Worm (Caenorhabditis elegans) whole organism, L1 larva: ENCODE results near the gene lgc-10.

Experiments used
- aha-1 ChIP-seq: fragments of 150-350 bp; optimal IDR thresholded peaks from 2 replicates; lab custom pipeline; 2014; ENCODE audit warnings: missing biosample characterization, missing genetic modification characterization
- aly-2 ChIP-seq: fragments of 150-350 bp; optimal IDR thresholded peaks from 2 replicates; lab custom pipeline; 2014; ENCODE audit warnings: missing biosample characterization, missing genetic modification characterization
- blmp-1 ChIP-seq: fragments of 150-350 bp; optimal IDR thresholded peaks from 2 replicates; lab custom pipeline; 2014; ENCODE audit warnings: missing biosample characterization, missing genetic modification characterization
- ceh-63 ChIP-seq: fragments of 200-800 bp; sonication (Bioruptor generic); optimal IDR thresholded peaks from 2 replicates; lab custom pipeline; 2018; ENCODE audit warnings: mild to moderate bottlenecking, missing genetic modification characterization, missing compliant biosample characterization
- ceh-82 ChIP-seq, 3 experiments: fragments of 150-350 bp in 1 of 3; sonication (generic microtip) in 2 of 3; optimal IDR thresholded peaks; 2 replicates each; lab custom pipeline; 2014 to 2017; ENCODE audit warnings: missing biosample characterization in 3 of 3, missing genetic modification characterization in 3 of 3
- ces-1 ChIP-seq: fragments of 150-350 bp; optimal IDR thresholded peaks from 2 replicates; lab custom pipeline; 2014; ENCODE audit warnings: missing biosample characterization, missing genetic modification reagents, missing genetic modification characterization
- dsc-1 ChIP-seq: sonication (generic microtip); optimal IDR thresholded peaks from 2 replicates; lab custom pipeline; 2016; ENCODE audit warnings: mild to moderate bottlenecking, missing genetic modification characterization, missing compliant biosample characterization
- efl-1 ChIP-seq, 4 experiments: fragments of 150-350 bp; optimal IDR thresholded peaks in 3 of 4; peaks in 1 of 4; 1 replicate in 1 of 4; 2 replicates in 3 of 4; lab custom pipeline; 2014; ENCODE audit warnings: missing biosample characterization in 2 of 4, missing genetic modification characterization in 2 of 4, missing genetic modification reagents in 2 of 4
- elt-2 ChIP-seq: sonication (generic microtip); optimal IDR thresholded peaks from 2 replicates; lab custom pipeline; 2016; ENCODE audit warnings: missing genetic modification characterization, mild to moderate bottlenecking, inconsistent platforms, missing compliant biosample characterization, missing genetic modification reagents
- elt-3 ChIP-seq, 6 experiments: fragments of 150-350 bp in 1 of 6; sonication (generic microtip); optimal IDR thresholded peaks; 2 replicates each; lab custom pipeline; 2017 to 2018; ENCODE audit warnings: missing biosample characterization in 6 of 6, missing genetic modification characterization in 6 of 6, inconsistent platforms in 1 of 6
- grh-1 ChIP-seq: fragments of 200-800 bp; sonication (Bioruptor generic); IDR thresholded peaks from 2 replicates; pipeline ENCODE4 v1.3.6; 2022; ENCODE audit warnings: missing genetic modification reagents, missing genetic modification characterization, missing compliant biosample characterization
- hpl-2 ChIP-seq: fragments of 150-350 bp; optimal IDR thresholded peaks from 2 replicates; lab custom pipeline; 2014; ENCODE audit warnings: missing biosample characterization, missing genetic modification reagents, missing genetic modification characterization
- isw-1 ChIP-seq: fragments of 200-800 bp; sonication (Bioruptor generic); IDR thresholded peaks from 2 replicates; pipeline ENCODE4 v1.3.6; 2022; ENCODE audit warnings: missing genetic modification characterization, missing compliant biosample characterization
- lin-13 ChIP-seq: fragments of 150-350 bp; optimal IDR thresholded peaks from 2 replicates; lab custom pipeline; 2014; ENCODE audit warnings: missing biosample characterization, missing genetic modification reagents, missing genetic modification characterization
- lin-14 ChIP-seq: fragments of 200-800 bp; sonication (Bioruptor generic); optimal IDR thresholded peaks from 2 replicates; lab custom pipeline; 2018; ENCODE audit warnings: mild to moderate bottlenecking, missing genetic modification characterization, moderate library complexity, missing compliant biosample characterization
- lin-35 ChIP-seq, 2 experiments: fragments of 150-350 bp; optimal IDR thresholded peaks; 2 replicates each; lab custom pipeline; 2014; ENCODE audit warnings: missing biosample characterization in 2 of 2, missing genetic modification characterization in 2 of 2, missing genetic modification reagents in 2 of 2
- lir-3 ChIP-seq: sonication (generic microtip); optimal IDR thresholded peaks from 2 replicates; lab custom pipeline; 2016; ENCODE audit warnings: mild to moderate bottlenecking, missing genetic modification characterization, moderate library complexity, missing compliant biosample characterization; ENCODE audit not compliant: poor library complexity
- mef-2 ChIP-seq: fragments of 150-350 bp; optimal IDR thresholded peaks from 2 replicates; lab custom pipeline; 2014; ENCODE audit warnings: missing biosample characterization, missing genetic modification characterization
- mep-1 ChIP-seq: fragments of 150-350 bp; optimal IDR thresholded peaks from 2 replicates; lab custom pipeline; 2014; ENCODE audit warnings: missing biosample characterization, missing genetic modification characterization
- nhr-12 ChIP-seq: sonication (generic microtip); optimal IDR thresholded peaks from 2 replicates; lab custom pipeline; 2017; ENCODE audit warnings: missing biosample characterization, missing genetic modification characterization
- nhr-237 ChIP-seq: fragments of 150-350 bp; optimal IDR thresholded peaks from 2 replicates; lab custom pipeline; 2014; ENCODE audit warnings: missing biosample characterization, missing genetic modification characterization
- nhr-28 ChIP-seq: fragments of 150-350 bp; optimal IDR thresholded peaks from 2 replicates; lab custom pipeline; 2014; ENCODE audit warnings: missing biosample characterization, missing genetic modification characterization
- nhr-47 ChIP-seq: sonication (generic microtip); optimal IDR thresholded peaks from 2 replicates; lab custom pipeline; 2016; ENCODE audit warnings: mild to moderate bottlenecking, missing genetic modification characterization, moderate library complexity, missing compliant biosample characterization
- nhr-71 ChIP-seq: sonication (generic microtip); optimal IDR thresholded peaks from 2 replicates; lab custom pipeline; 2016; ENCODE audit warnings: mild to moderate bottlenecking, missing genetic modification characterization, moderate library complexity, missing compliant biosample characterization
- nhr-77 ChIP-seq: fragments of 150-350 bp; optimal IDR thresholded peaks from 2 replicates; lab custom pipeline; 2014; ENCODE audit warnings: missing biosample characterization, missing genetic modification characterization
- nhr-84 ChIP-seq: sonication (generic microtip); optimal IDR thresholded peaks from 2 replicates; lab custom pipeline; 2017; ENCODE audit warnings: missing biosample characterization, missing genetic modification characterization
- nhr-85 ChIP-seq: sonication (generic microtip); peaks from one replicate; lab custom pipeline; 2016; ENCODE audit warnings: missing genetic modification characterization, inconsistent platforms, missing compliant biosample characterization
- nhr-90 ChIP-seq: sonication (generic microtip); optimal IDR thresholded peaks from 2 replicates; lab custom pipeline; 2016; ENCODE audit warnings: mild to moderate bottlenecking, missing genetic modification characterization, missing compliant biosample characterization; ENCODE audit not compliant: poor library complexity
- pqm-1 ChIP-seq: sonication (generic microtip); optimal IDR thresholded peaks from 3 replicates; lab custom pipeline; 2017; ENCODE audit warnings: missing biosample characterization, missing genetic modification characterization
- snpc-4 ChIP-seq: fragments of 150-350 bp; optimal IDR thresholded peaks from 2 replicates; lab custom pipeline; 2014; ENCODE audit warnings: missing biosample characterization, missing genetic modification characterization
- snu-23 ChIP-seq: sonication (generic microtip); optimal IDR thresholded peaks from 2 replicates; lab custom pipeline; 2016; ENCODE audit warnings: missing genetic modification characterization, missing compliant biosample characterization
- sox-4 ChIP-seq: sonication (generic microtip); optimal IDR thresholded peaks from 2 replicates; lab custom pipeline; 2016; ENCODE audit warnings: missing genetic modification characterization, missing compliant biosample characterization
- sup-37 ChIP-seq: fragments of 200-800 bp; sonication (Bioruptor generic); optimal IDR thresholded peaks from 2 replicates; lab custom pipeline; 2018; ENCODE audit warnings: mild to moderate bottlenecking, missing genetic modification characterization, missing compliant biosample characterization
- tbx-2 ChIP-seq: sonication (generic microtip); optimal IDR thresholded peaks from 2 replicates; lab custom pipeline; 2016; ENCODE audit warnings: missing genetic modification characterization, missing compliant biosample characterization
- tlp-1 ChIP-seq: fragments of 150-350 bp; optimal IDR thresholded peaks from 2 replicates; lab custom pipeline; 2014; ENCODE audit warnings: missing biosample characterization, missing genetic modification characterization
- unc-130 ChIP-seq: fragments of 150-350 bp; optimal IDR thresholded peaks from 2 replicates; lab custom pipeline; 2017; ENCODE audit warnings: missing biosample characterization, missing genetic modification characterization, inconsistent platforms
- xbp-1 ChIP-seq: sonication (generic microtip); optimal IDR thresholded peaks from 2 replicates; lab custom pipeline; 2016; ENCODE audit warnings: missing genetic modification characterization, missing compliant biosample characterization

The lgc-10 gene

DNA sequence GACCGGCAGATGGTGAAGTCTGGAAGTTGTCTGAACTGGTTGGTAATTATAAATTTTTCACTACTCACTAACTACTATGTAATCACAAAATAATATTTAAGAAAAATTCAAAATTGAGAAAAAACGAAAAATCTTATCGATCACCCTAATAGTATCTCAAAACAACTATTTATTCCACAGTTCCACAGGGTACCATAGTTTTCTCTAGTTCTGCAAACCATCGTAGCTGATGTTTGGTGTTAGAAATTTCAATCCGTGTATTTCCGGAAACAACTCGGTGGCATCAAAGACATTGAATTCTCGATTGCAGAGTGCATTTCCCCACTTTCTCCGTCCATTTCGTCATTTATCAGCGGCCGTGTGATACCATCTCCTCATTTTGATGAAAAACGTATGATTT is 15.8 kb downstream of the lgc-10 start, which contains the start of gene Y73B6BL.31:
TSS of gene Y73B6BL.31 (plus strand) at position 301 of the 400 bp plus-strand sequence.
- TF ChIP-seq tlp-1 (no peak), nhr-47 (tag; lab: Kevin White, UChicago) (no peak), hpl-2 (GFP tag; lab: Kevin White, UChicago) (no peak), nhr-71 (tag; lab: Kevin White, UChicago) (no peak), xbp-1 (no peak), nhr-84 (tag; lab: Kevin White, UChicago) (no peak), mef-2 (tag; lab: Kevin White, UChicago) (no peak), lir-3 (tag; lab: Kevin White, UChicago) (no peak), snpc-4 (tag; lab: Kevin White, UChicago) (no peak), unc-130 (no peak)
- TF ChIP-seq, all 84 proteins: peak for 0

DNA sequence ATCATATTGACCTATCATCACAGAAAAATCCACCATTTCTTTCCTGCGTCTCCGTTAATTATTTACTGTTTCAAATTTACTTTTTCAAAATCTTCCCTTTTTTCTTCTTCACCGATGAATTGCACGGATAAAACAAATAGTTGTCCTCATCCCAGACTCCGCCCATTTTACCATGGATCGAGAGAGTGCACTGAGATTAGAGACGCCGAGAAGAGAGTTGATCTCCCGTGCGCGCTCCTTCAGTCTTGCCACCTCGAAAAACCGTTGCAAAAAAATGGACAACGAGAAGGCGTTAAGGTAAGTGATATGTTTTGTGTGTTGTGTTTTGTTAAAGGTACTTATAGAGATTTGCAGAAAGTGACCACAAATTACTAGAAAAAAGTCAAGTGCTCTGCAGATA is 19.3 kb downstream of the lgc-10 start, which contains the start of gene dlc-5:
TSS of gene dlc-5 (plus strand) at position 154 of the 400 bp plus-strand sequence.
- TF ChIP-seq sox-4 (no peak), nhr-12 (tag; lab: Kevin White, UChicago) (no peak), grh-1 (GFP tag; lab: Robert Waterston, UW) (no peak), mef-2 (tag; lab: Kevin White, UChicago) (no peak), dsc-1 (tag; lab: Kevin White, UChicago) (no peak), mep-1 (tag; lab: Kevin White, UChicago) (no peak), pqm-1 (tag; lab: Kevin White, UChicago) (no peak)

DNA sequence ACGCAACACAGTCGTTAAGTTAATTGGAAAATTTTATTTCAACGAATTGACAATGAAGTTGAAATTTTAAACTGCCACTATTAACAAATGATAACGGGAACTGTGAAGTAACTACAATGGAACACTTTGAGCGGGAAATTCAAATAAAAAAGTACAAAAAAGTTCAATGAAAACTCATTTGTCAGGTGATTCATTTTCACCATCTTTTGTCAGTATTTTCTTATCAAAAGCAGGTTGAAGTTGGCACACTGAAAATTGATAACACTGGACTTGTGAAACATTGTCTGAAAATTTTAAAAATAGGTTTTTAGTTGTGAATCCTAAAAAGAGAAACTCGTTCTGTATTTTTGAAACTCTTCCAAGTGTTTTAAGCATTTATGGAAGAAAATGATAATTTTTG is 23.9 kb downstream of the lgc-10 start:
- peak; percentile 36 for TF ChIP-seq elt-2 (tag; lab: Kevin White, UChicago)
- TF ChIP-seq nhr-237 (tag; lab: Kevin White, UChicago): no peak
- TF ChIP-seq nhr-90 (tag; lab: Kevin White, UChicago): no peak
- no peak for TF ChIP-seq lir-3 (tag; lab: Kevin White, UChicago)
- no peak for TF ChIP-seq efl-1 (optimal IDR thresholded peaks at IDR 0.05; lab: Kevin White, UChicago)
- peak in 1 of 2 experiments; percentile 63 for TF ChIP-seq efl-1 (GFP tag; optimal IDR thresholded peaks at IDR 0.05 in 1 of 2; lab: Kevin White, UChicago)
- no peak for TF ChIP-seq aha-1 (tag; lab: Kevin White, UChicago)
- peak in 1 of 2 experiments; percentile 18 for TF ChIP-seq lin-35 (GFP tag; optimal IDR thresholded peaks at IDR 0.05; lab: Kevin White, UChicago)

DNA sequence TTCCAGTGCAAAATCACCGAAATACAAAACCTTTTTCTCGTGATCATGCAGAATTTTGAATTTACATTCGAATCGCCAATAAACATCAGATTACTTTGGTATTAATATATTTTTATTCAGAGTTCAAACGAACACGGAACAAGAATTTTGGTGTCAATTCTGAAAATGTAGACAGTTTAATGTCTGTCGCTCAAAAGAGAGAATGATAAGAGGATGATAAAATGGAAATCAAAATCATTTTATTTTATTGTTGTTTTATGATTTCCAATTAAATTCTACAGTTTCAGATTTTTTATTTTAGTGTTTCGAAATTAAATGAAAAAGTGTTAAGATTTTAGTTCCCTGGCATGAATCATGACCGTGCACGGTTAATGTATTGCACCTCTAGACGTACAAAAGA is 25.0 kb downstream of the lgc-10 start:
- TF ChIP-seq ces-1 (GFP tag; lab: Kevin White, UChicago): no peak
- TF ChIP-seq tlp-1: peak; percentile 13
- peak; percentile 40 for TF ChIP-seq elt-2 (tag; lab: Kevin White, UChicago)

DNA sequence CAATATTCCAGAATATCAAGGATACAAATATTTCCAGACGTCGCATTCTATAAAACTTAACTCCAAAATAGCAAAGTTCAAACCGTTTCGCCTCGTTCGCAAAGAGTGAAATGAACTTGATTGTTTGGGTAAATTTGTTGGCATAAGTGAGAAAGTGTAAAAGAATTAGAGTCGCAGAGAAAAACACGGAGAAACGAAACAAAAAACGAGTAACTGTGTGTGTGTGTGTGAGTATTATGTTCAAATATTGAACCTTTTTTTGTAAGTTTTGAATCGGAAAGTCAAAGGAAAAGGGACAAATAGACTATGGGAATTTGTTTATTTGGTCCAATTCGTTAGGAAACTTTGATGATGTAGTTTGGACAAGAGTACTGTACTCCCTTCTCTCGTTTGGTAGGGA is 25.8 kb downstream of the lgc-10 start, which contains the start of gene acp-7:
TSS of gene acp-7 (minus strand) at position 101 of the 400 bp plus-strand sequence.
- TF ChIP-seq ceh-63 (no peak), snu-23 (GFP tag; lab: Kevin White, UChicago) (no peak), lin-14 (GFP tag; lab: Kevin White, UChicago) (peak; percentile 5), lin-13 (GFP tag; lab: Kevin White, UChicago) (no peak), ceh-82 (tag; optimal IDR thresholded peaks at IDR 0.05; lab: Kevin White, UChicago) (no peak)

DNA sequence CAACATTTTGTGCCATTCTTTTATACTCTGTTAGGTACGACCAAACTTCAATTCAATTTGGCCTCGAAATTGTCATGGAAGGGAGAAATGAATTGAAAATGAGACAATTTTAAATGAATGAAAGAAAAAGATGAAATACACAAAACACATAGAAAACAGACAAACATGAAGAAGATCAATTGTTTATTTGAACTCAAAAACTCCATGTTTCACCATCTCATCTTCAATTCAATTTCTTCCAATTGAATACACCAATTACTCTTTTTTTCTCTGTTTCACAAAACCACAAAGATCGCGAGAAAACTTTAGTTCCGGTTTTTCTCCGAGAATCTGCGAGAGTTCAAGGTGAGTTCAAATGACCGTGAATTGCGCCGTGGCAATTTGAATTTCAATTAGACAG is 30.1 kb downstream of the lgc-10 start:
- TF ChIP-seq tlp-1: no peak
- TF ChIP-seq tbx-2 (tag; lab: Kevin White, UChicago): peak; percentile 22
- TF ChIP-seq nhr-71 (tag; lab: Kevin White, UChicago): no peak
- peak; percentile 79 for TF ChIP-seq lin-14 (GFP tag; lab: Kevin White, UChicago)
- TF ChIP-seq nhr-28 (tag; lab: Kevin White, UChicago): no peak
- TF ChIP-seq mep-1 (tag; lab: Kevin White, UChicago): no peak
- TF ChIP-seq aly-2 (tag; lab: Kevin White, UChicago): no peak
- TF ChIP-seq blmp-1 (tag; lab: Kevin White, UChicago): peak; percentile 46
- no peak for TF ChIP-seq elt-3 (tag; optimal IDR thresholded peaks at IDR 0.05; lab: Kevin White, UChicago)
- no peak for TF ChIP-seq sup-37 (GFP tag; lab: Kevin White, UChicago)
- TF ChIP-seq nhr-85 (tag; lab: Kevin White, UChicago): peak; percentile 92
- no peak for TF ChIP-seq nhr-77 (tag; lab: Kevin White, UChicago)
- TF ChIP-seq efl-1 (optimal IDR thresholded peaks at IDR 0.05; lab: Kevin White, UChicago): peak in 1 of 2 experiments; percentile 0
- no peak for TF ChIP-seq efl-1 (GFP tag; optimal IDR thresholded peaks at IDR 0.05 in 1 of 2; lab: Kevin White, UChicago)
- TF ChIP-seq xbp-1: no peak
- TF ChIP-seq grh-1 (GFP tag; lab: Robert Waterston, UW): peak; percentile 42; the same call in 1 of the 2 replicates
- no peak for TF ChIP-seq lir-3 (tag; lab: Kevin White, UChicago)
- no peak for TF ChIP-seq isw-1
- no peak for TF ChIP-seq nhr-84 (tag; lab: Kevin White, UChicago)
